Fruit fly (Drosophila melanogaster) whole organism, embryonic: ENCODE results near the gene SoYb.
A peak's percentile ranks its signal among the peaks of the same experiment; 100 is the strongest.

ENCODE experiments used
- CG10321 ChIP-seq: fragments of 200-800 bp; sonication (Bioruptor generic); IDR thresholded peaks from 2 replicates; pipeline ENCODE4 v1.3.6; 2022; ENCODE audit warnings: missing biosample characterization, missing genetic modification characterization
- CG10543 ChIP-seq: fragments of 200-800 bp; sonication (Bioruptor generic); optimal IDR thresholded peaks from 3 replicates; lab custom pipeline; 2017; ENCODE audit warnings: missing biosample characterization, mild to moderate bottlenecking, missing genetic modification characterization, moderate library complexity
- CG11398 ChIP-seq: fragments of 200-800 bp; sonication (Bioruptor generic); optimal IDR thresholded peaks from 2 replicates; lab custom pipeline; 2016; ENCODE audit warnings: missing biosample characterization, missing genetic modification characterization
- CG11723 ChIP-seq: fragments of 200-800 bp; sonication (Bioruptor generic); optimal IDR thresholded peaks from 2 replicates; lab custom pipeline; 2017; ENCODE audit warnings: missing biosample characterization, mild to moderate bottlenecking, missing genetic modification characterization
- CG12219 ChIP-seq: fragments of 200-800 bp; sonication (Bioruptor generic); optimal IDR thresholded peaks from 3 replicates; lab custom pipeline; 2018; ENCODE audit warnings: missing biosample characterization, mild to moderate bottlenecking, missing genetic modification characterization
- CG12236 ChIP-seq: fragments of 200-800 bp; sonication (Bioruptor generic); optimal IDR thresholded peaks from 2 replicates; lab custom pipeline; 2016; ENCODE audit warnings: missing biosample characterization, missing genetic modification characterization
- CG14014 ChIP-seq: fragments of 200-800 bp; sonication (Bioruptor generic); IDR thresholded peaks from 2 replicates; pipeline ENCODE4 v1.3.6; 2022; ENCODE audit warnings: missing biosample characterization, missing genetic modification characterization
- CG1602 ChIP-seq: fragments of 200-800 bp; sonication (Bioruptor generic); optimal IDR thresholded peaks from 3 replicates; lab custom pipeline; 2016; ENCODE audit warnings: missing biosample characterization, missing genetic modification characterization
- CG16779 ChIP-seq: fragments of 200-800 bp; sonication (Bioruptor generic); IDR thresholded peaks from 2 replicates; pipeline ENCODE4 v1.3.6; 2022; ENCODE audit warnings: missing biosample characterization, missing genetic modification characterization
- CG17359 ChIP-seq: fragments of 200-800 bp; sonication (Bioruptor generic); optimal IDR thresholded peaks from 3 replicates; lab custom pipeline; 2018; ENCODE audit warnings: missing biosample characterization, mild to moderate bottlenecking, missing genetic modification characterization, moderate library complexity
- CG18011 ChIP-seq: fragments of 200-800 bp; sonication (Bioruptor generic); optimal IDR thresholded peaks from 2 replicates; lab custom pipeline; 2017; ENCODE audit warnings: missing biosample characterization, missing genetic modification characterization, mild to moderate bottlenecking, moderate library complexity, missing genotype
- CG18619 ChIP-seq: fragments of 200-800 bp; sonication (Bioruptor generic); optimal IDR thresholded peaks from 3 replicates; lab custom pipeline; 2017; ENCODE audit warnings: missing biosample characterization, mild to moderate bottlenecking, missing genetic modification characterization
- CG2116 ChIP-seq: fragments of 200-800 bp; sonication (Bioruptor generic); optimal IDR thresholded peaks from 3 replicates; lab custom pipeline; 2018; ENCODE audit warnings: missing biosample characterization, mild to moderate bottlenecking, missing genetic modification characterization
- CG31388 ChIP-seq: fragments of 200-800 bp; sonication (Bioruptor generic); optimal IDR thresholded peaks from 2 replicates; lab custom pipeline; 2016; ENCODE audit warnings: missing biosample characterization, missing genetic modification characterization
- CG32532 ChIP-seq: fragments of 200-800 bp; sonication (Bioruptor generic); IDR thresholded peaks from 2 replicates; pipeline ENCODE4 v1.3.6; 2022; ENCODE audit warnings: missing biosample characterization, missing genetic modification characterization
- CG3726 ChIP-seq: fragments of 200-800 bp; sonication (Bioruptor generic); IDR thresholded peaks from 3 replicates; pipeline ENCODE4, ENCODE4 v1.3.6; 2022; ENCODE audit warnings: missing biosample characterization, missing genetic modification characterization
- CG4282 ChIP-seq: fragments of 200-800 bp; sonication (Bioruptor generic); optimal IDR thresholded peaks from 2 replicates; lab custom pipeline; 2016; ENCODE audit warnings: missing biosample characterization, missing genetic modification characterization
- CG4820 ChIP-seq: fragments of 200-800 bp; sonication (Bioruptor generic); optimal IDR thresholded peaks from 3 replicates; lab custom pipeline; 2016; ENCODE audit warnings: missing biosample characterization, missing genetic modification characterization
- CG6683 ChIP-seq: fragments of 200-800 bp; sonication (Bioruptor generic); optimal IDR thresholded peaks from 2 replicates; lab custom pipeline; 2017; ENCODE audit warnings: missing biosample characterization, mild to moderate bottlenecking, missing genetic modification characterization, missing genetic modification reagents
- CG7745 ChIP-seq: fragments of 200-800 bp; sonication (Bioruptor generic); optimal IDR thresholded peaks from 2 replicates; lab custom pipeline; 2018; ENCODE audit warnings: missing biosample characterization, mild to moderate bottlenecking, missing genetic modification characterization, moderate library complexity
- CG7839 ChIP-seq: fragments of 200-800 bp; sonication (Bioruptor generic); optimal IDR thresholded peaks from 3 replicates; lab custom pipeline; 2018; ENCODE audit warnings: missing biosample characterization, mild to moderate bottlenecking, missing genetic modification characterization, moderate library complexity
- CG8281 ChIP-seq: fragments of 200-800 bp; sonication (Bioruptor generic); optimal IDR thresholded peaks from 2 replicates; lab custom pipeline; 2018; ENCODE audit warnings: missing biosample characterization, mild to moderate bottlenecking, missing genetic modification characterization, moderate library complexity
- CG8290 ChIP-seq, 3 experiments: fragments of 200-800 bp; sonication (Bioruptor generic); optimal IDR thresholded peaks; 2 replicates each; lab custom pipeline; 2016 to 2019; ENCODE audit warnings: missing biosample characterization in 3 of 3, missing genetic modification characterization in 3 of 3, mild to moderate bottlenecking in 2 of 3, moderate library complexity in 1 of 3
- CG9817 ChIP-seq: fragments of 200-800 bp; sonication (Bioruptor generic); optimal IDR thresholded peaks from 2 replicates; lab custom pipeline; 2018; ENCODE audit warnings: missing biosample characterization, mild to moderate bottlenecking, missing genetic modification characterization, moderate library complexity
- Chrac-16 ChIP-seq: fragments of 200-800 bp; sonication (Bioruptor generic); optimal IDR thresholded peaks from 3 replicates; lab custom pipeline; 2016; ENCODE audit warnings: missing biosample characterization, missing genetic modification characterization
- Deaf1 ChIP-seq: fragments of 200-800 bp; optimal IDR thresholded peaks from 3 replicates; lab custom pipeline; 2019; ENCODE audit warnings: missing biosample characterization, mild to moderate bottlenecking, missing genetic modification characterization, moderate library complexity
- Dfd ChIP-seq, 2 experiments: fragments of >200 bp; optimal IDR thresholded peaks; 2 replicates each; lab custom pipeline; 2017; ENCODE audit warnings: missing biosample characterization in 2 of 2, missing genetic modification characterization in 2 of 2
- Ets97D ChIP-seq: fragments of 200-800 bp; sonication (Bioruptor generic); optimal IDR thresholded peaks from 3 replicates; lab custom pipeline; 2016; ENCODE audit warnings: missing biosample characterization, missing genetic modification characterization
- HHEX ChIP-seq: fragments of 200-800 bp; sonication (Bioruptor generic); optimal IDR thresholded peaks from 3 replicates; lab custom pipeline; 2017; ENCODE audit warnings: missing biosample characterization, mild to moderate bottlenecking, missing genetic modification characterization, missing genetic modification reagents
- HmgZ ChIP-seq: fragments of 200-800 bp; sonication (Bioruptor generic); optimal IDR thresholded peaks from 2 replicates; lab custom pipeline; 2018; ENCODE audit warnings: missing biosample characterization, mild to moderate bottlenecking, missing genetic modification characterization
- Mrtf ChIP-seq: fragments of 200-800 bp; sonication (Bioruptor generic); IDR thresholded peaks from 3 replicates; pipeline ENCODE4 v1.3.6; 2022; ENCODE audit warnings: missing biosample characterization, missing genetic modification characterization
- NC2α ChIP-seq: fragments of 200-800 bp; sonication (Bioruptor generic); optimal IDR thresholded peaks from 2 replicates; lab custom pipeline; 2016; ENCODE audit warnings: missing biosample characterization, missing genetic modification characterization
- Sox102F ChIP-seq: fragments of 200-800 bp; sonication (Bioruptor generic); optimal IDR thresholded peaks from 2 replicates; lab custom pipeline; 2018; ENCODE audit warnings: missing biosample characterization, mild to moderate bottlenecking, missing genetic modification characterization, moderate library complexity
- ab ChIP-seq: fragments of 200-800 bp; sonication (Bioruptor generic); optimal IDR thresholded peaks from 2 replicates; lab custom pipeline; 2016; ENCODE audit warnings: missing biosample characterization, missing genetic modification characterization
- chn ChIP-seq: fragments of 200-800 bp; sonication (Bioruptor generic); optimal IDR thresholded peaks from 2 replicates; lab custom pipeline; 2016; ENCODE audit warnings: missing biosample characterization, missing genetic modification characterization
- croc ChIP-seq: fragments of 200-800 bp; sonication (Bioruptor generic); conservative IDR thresholded peaks from 3 replicates; pipeline ENCODE4 v1.3.6; 2022; ENCODE audit warnings: missing biosample characterization, missing genetic modification characterization
- crol ChIP-seq: fragments of 200-800 bp; sonication (Bioruptor generic); IDR thresholded peaks from 2 replicates; pipeline ENCODE4 v1.3.6; 2022; ENCODE audit warnings: missing biosample characterization, missing genetic modification characterization
- crp ChIP-seq, 2 experiments: fragments of 200-800 bp; sonication (Bioruptor generic); optimal IDR thresholded peaks; 2 replicates in 1 of 2; 3 replicates in 1 of 2; lab custom pipeline; 2017; ENCODE audit warnings: missing biosample characterization in 2 of 2, missing genetic modification characterization in 2 of 2, mild to moderate bottlenecking in 1 of 2, moderate library complexity in 1 of 2
- dati ChIP-seq: fragments of 200-800 bp; sonication (Bioruptor generic); IDR thresholded peaks from 2 replicates; pipeline ENCODE4 v1.3.6; 2022; ENCODE audit warnings: missing biosample characterization, missing genetic modification characterization
- her ChIP-seq: fragments of 200-800 bp; sonication (Bioruptor generic); optimal IDR thresholded peaks from 2 replicates; lab custom pipeline; 2016; ENCODE audit warnings: missing biosample characterization, missing genetic modification characterization
- ind ChIP-seq: fragments of 200-800 bp; sonication (Bioruptor generic); optimal IDR thresholded peaks from 3 replicates; lab custom pipeline; 2016; ENCODE audit warnings: missing biosample characterization, missing genetic modification characterization
- odd ChIP-seq: fragments of 200-800 bp; sonication (Bioruptor generic); optimal IDR thresholded peaks from 2 replicates; lab custom pipeline; 2017; ENCODE audit warnings: missing biosample characterization, mild to moderate bottlenecking, missing genetic modification characterization
- pho ChIP-seq: fragments of 200-800 bp; sonication (Bioruptor generic); optimal IDR thresholded peaks from 2 replicates; lab custom pipeline; 2016; ENCODE audit warnings: missing biosample characterization, missing genetic modification characterization
- psq ChIP-seq: fragments of 200-800 bp; sonication (Bioruptor generic); optimal IDR thresholded peaks from 2 replicates; lab custom pipeline; 2017; ENCODE audit warnings: missing biosample characterization, missing genetic modification characterization
- salm ChIP-seq: fragments of 200-800 bp; sonication (Bioruptor generic); optimal IDR thresholded peaks from 2 replicates; lab custom pipeline; 2018; ENCODE audit warnings: missing biosample characterization, mild to moderate bottlenecking, missing genetic modification characterization
- shn ChIP-seq: fragments of 200-800 bp; sonication (Bioruptor generic); optimal IDR thresholded peaks from 3 replicates; lab custom pipeline; 2016; ENCODE audit warnings: missing biosample characterization, missing genetic modification characterization
- trem ChIP-seq: fragments of 200-800 bp; optimal IDR thresholded peaks from 3 replicates; lab custom pipeline; 2019; ENCODE audit warnings: missing biosample characterization, mild to moderate bottlenecking, missing genetic modification characterization, moderate library complexity
- vvl ChIP-seq: fragments of 200-800 bp; sonication (Bioruptor generic); IDR thresholded peaks from 2 replicates; pipeline ENCODE4 v1.3.6; 2022; ENCODE audit warnings: missing biosample characterization, missing genetic modification characterization

Gene SoYb

dm6 chr2L:10009800-10010658, 7.5 kb upstream of the SoYb start (continued):
- TF ChIP-seq odd (GFP tag; lab: Kevin White, UChicago), result peak; percentile 93
- peak; percentile 97 for TF ChIP-seq CG7839 (tag; lab: Kevin White, UChicago)
- peak; percentile 96 for TF ChIP-seq CG18619
- peak; percentile 90 for TF ChIP-seq CG6683
- peak; percentile 93 for TF ChIP-seq croc (GFP tag; lab: Robert Waterston, UW)
- TF ChIP-seq CG11398 (GFP tag; lab: Kevin White, UChicago), result peak; percentile 97
- peak; percentile 96 for TF ChIP-seq CG1602 (GFP tag; lab: Kevin White, UChicago)
- peak; percentile 91 for TF ChIP-seq CG8290 (GFP tag; optimal IDR thresholded peaks at IDR 0.05; lab: Kevin White, UChicago)
- TF ChIP-seq CG8290 (tag; optimal IDR thresholded peaks at IDR 0.05; lab: Kevin White, UChicago), result peak in 1 of 2 experiments; percentile 100
- TF ChIP-seq CG9817 (tag; lab: Kevin White, UChicago), result peak; percentile 98
- peak; percentile 11 to 78 for TF ChIP-seq crp (GFP tag; optimal IDR thresholded peaks at IDR 0.05; lab: Kevin White, UChicago)
- peak; percentile 98 for TF ChIP-seq pho
- TF ChIP-seq chn (GFP tag; lab: Kevin White, UChicago), result peak; percentile 98
- TF ChIP-seq Mrtf (GFP tag; lab: Robert Waterston, UW), result peak; percentile 98
- peak; percentile 88 for TF ChIP-seq CG8281 (tag; lab: Kevin White, UChicago)
- TF ChIP-seq shn (GFP tag; lab: Kevin White, UChicago), result peak; percentile 98
- peak; percentile 96 for TF ChIP-seq Sox102F (GFP tag; lab: Kevin White, UChicago)
- peak; percentile 98 for TF ChIP-seq ind
- TF ChIP-seq Dfd (GFP tag; optimal IDR thresholded peaks at IDR 0.05; lab: Kevin White, UChicago), result no peak
- peak; percentile 64 for TF ChIP-seq CG7745 (tag; lab: Kevin White, UChicago)
- peak; percentile 98 for TF ChIP-seq CG14014 (GFP tag; lab: Robert Waterston, UW)
- TF ChIP-seq CG4820 (GFP tag; lab: Kevin White, UChicago), result peak; percentile 94
- TF ChIP-seq CG12236, result peak; percentile 91
- TF ChIP-seq dati, result peak; percentile 89
- peak; percentile 98 for TF ChIP-seq HmgZ (tag; lab: Kevin White, UChicago)
- peak; percentile 84 for TF ChIP-seq trem
- peak; percentile 98 for TF ChIP-seq Chrac-16 (GFP tag; lab: Kevin White, UChicago)
- TF ChIP-seq CG4282 (GFP tag; lab: Kevin White, UChicago), result peak; percentile 94
- peak; percentile 94 for TF ChIP-seq CG31388 (GFP tag; lab: Kevin White, UChicago)
- peak; percentile 94 for TF ChIP-seq NC2α (GFP tag; lab: Kevin White, UChicago)
- peak; percentile 62 for TF ChIP-seq CG2116 (GFP tag; lab: Kevin White, UChicago)
- peak; percentile 99 for TF ChIP-seq CG32532
- TF ChIP-seq CG10321 (GFP tag; lab: Robert Waterston, UW), result peak; percentile 79
- TF ChIP-seq salm (tag; lab: Kevin White, UChicago), result peak; percentile 89
- peak; percentile 97 for TF ChIP-seq CG12219 (GFP tag; lab: Kevin White, UChicago)
- TF ChIP-seq crol (GFP tag; lab: Robert Waterston, UW), result no peak; the same call in none of the 2 replicates
- peak; percentile 95 for TF ChIP-seq HHEX (GFP tag; lab: Kevin White, UChicago)
- TF ChIP-seq CG10543, result peak; percentile 92
- TF ChIP-seq CG17359, result peak; percentile 98
- peak; percentile 82 for TF ChIP-seq psq (GFP tag; lab: Kevin White, UChicago)
- peak; percentile 91 for TF ChIP-seq Ets97D (GFP tag; lab: Kevin White, UChicago)
- TF ChIP-seq vvl, result peak; percentile 99
- TF ChIP-seq CG3726 (GFP tag; lab: Robert Waterston, UW), result peak; percentile 89; the same call in 2 of the 3 replicates
- TF ChIP-seq CG16779 (GFP tag; lab: Robert Waterston, UW), result peak; percentile 95
- TF ChIP-seq Deaf1 (tag; lab: Kevin White, UChicago), result peak; percentile 80
- peak; percentile 86 for TF ChIP-seq CG18011 (GFP tag; lab: Kevin White, UChicago)
- TF ChIP-seq ab (GFP tag; lab: Kevin White, UChicago), result peak; percentile 96
- peak; percentile 92 for TF ChIP-seq CG11723 (GFP tag; lab: Kevin White, UChicago)
- TF ChIP-seq her (GFP tag; lab: Kevin White, UChicago), result peak; percentile 97
